Fruit fly (Drosophila melanogaster) whole organism, prepupa: ENCODE data around the gene CG3631.

Source experiments
- CG10631 ChIP-seq: fragments of 200-800 bp; sonication (Bioruptor generic); optimal IDR thresholded peaks from 2 replicates; lab custom pipeline; 2016; ENCODE audit warnings: missing biosample characterization, missing genetic modification characterization
- CG10669 ChIP-seq: fragments of 200-800 bp; sonication (Bioruptor generic); optimal IDR thresholded peaks from 3 replicates; lab custom pipeline; 2018; ENCODE audit warnings: missing biosample characterization, mild to moderate bottlenecking, missing genetic modification characterization, moderate library complexity
- CG11762 ChIP-seq: fragments of 200-800 bp; sonication (Bioruptor generic); optimal IDR thresholded peaks from 3 replicates; lab custom pipeline; 2016; ENCODE audit warnings: missing biosample characterization, missing genetic modification characterization; ENCODE audit not compliant: insufficient read depth
- CG11902 ChIP-seq: fragments of 200-800 bp; sonication (Bioruptor generic); optimal IDR thresholded peaks from 3 replicates; lab custom pipeline; 2016; ENCODE audit warnings: missing biosample characterization, missing genetic modification characterization
- CG15336 ChIP-seq: fragments of 200-800 bp; sonication (Bioruptor generic); IDR thresholded peaks from 2 replicates; pipeline ENCODE4 v1.3.6; 2022; ENCODE audit warnings: missing biosample characterization, missing genetic modification characterization
- CG1621 ChIP-seq: fragments of 200-800 bp; sonication (Bioruptor generic); optimal IDR thresholded peaks from 3 replicates; lab custom pipeline; 2018; ENCODE audit warnings: missing biosample characterization, mild to moderate bottlenecking, missing genetic modification characterization
- CG16779 ChIP-seq: fragments of 200-800 bp; sonication (Bioruptor generic); optimal IDR thresholded peaks from 3 replicates; lab custom pipeline; 2017; ENCODE audit warnings: missing biosample characterization, mild to moderate bottlenecking, missing genetic modification characterization
- CG3032 ChIP-seq: fragments of 200-800 bp; optimal IDR thresholded peaks from 2 replicates; lab custom pipeline; 2019; ENCODE audit warnings: missing biosample characterization, mild to moderate bottlenecking, missing genetic modification characterization, moderate library complexity
- CG31627 ChIP-seq: fragments of 200-800 bp; sonication (Bioruptor generic); optimal IDR thresholded peaks from 3 replicates; lab custom pipeline; 2016; ENCODE audit warnings: missing biosample characterization, missing genetic modification characterization
- CG34406 ChIP-seq: fragments of 200-800 bp; sonication (Bioruptor generic); optimal IDR thresholded peaks from 3 replicates; lab custom pipeline; 2016; ENCODE audit warnings: missing biosample characterization, missing genetic modification characterization
- CG6792 ChIP-seq: fragments of 200-800 bp; sonication (Bioruptor generic); optimal IDR thresholded peaks from 3 replicates; lab custom pipeline; 2016; ENCODE audit warnings: missing biosample characterization, missing genetic modification characterization
- CG6854 ChIP-seq: fragments of 200-800 bp; sonication (Bioruptor generic); optimal IDR thresholded peaks from 2 replicates; lab custom pipeline; 2017; ENCODE audit warnings: missing biosample characterization, mild to moderate bottlenecking, missing genetic modification characterization
- CG7368 ChIP-seq: fragments of 200-800 bp; sonication (Bioruptor generic); optimal IDR thresholded peaks from 3 replicates; lab custom pipeline; 2016; ENCODE audit warnings: missing biosample characterization, missing genetic modification characterization
- CG8119 ChIP-seq: fragments of 200-800 bp; sonication (Bioruptor generic); IDR thresholded peaks from 3 replicates; pipeline ENCODE4 v1.3.6; 2022; ENCODE audit warnings: missing biosample characterization, missing genetic modification characterization
- CG8632 ChIP-seq: fragments of 200-800 bp; sonication (Bioruptor generic); optimal IDR thresholded peaks from 3 replicates; lab custom pipeline; 2016; ENCODE audit warnings: missing biosample characterization, missing genetic modification characterization
- CG9139 ChIP-seq: fragments of 200-800 bp; sonication (Bioruptor generic); optimal IDR thresholded peaks from 3 replicates; lab custom pipeline; 2017; ENCODE audit warnings: missing biosample characterization, mild to moderate bottlenecking, missing genetic modification characterization
- Eip75B ChIP-seq: fragments of 200-800 bp; sonication (Bioruptor generic); optimal IDR thresholded peaks from 3 replicates; lab custom pipeline; 2016; ENCODE audit warnings: missing biosample characterization, missing genetic modification characterization
- Eip93F ChIP-seq: fragments of 200-800 bp; sonication (Bioruptor generic); optimal IDR thresholded peaks from 2 replicates; lab custom pipeline; 2016; ENCODE audit warnings: missing biosample characterization, mild to moderate bottlenecking, missing genetic modification characterization
- Ets21C ChIP-seq: fragments of 200-800 bp; sonication (Bioruptor generic); optimal IDR thresholded peaks from 3 replicates; lab custom pipeline; 2016; ENCODE audit warnings: missing biosample characterization, missing genetic modification characterization
- Ets96B ChIP-seq: fragments of 200-800 bp; optimal IDR thresholded peaks from 2 replicates; lab custom pipeline; 2019; ENCODE audit warnings: missing biosample characterization, mild to moderate bottlenecking, missing genetic modification characterization, moderate library complexity
- Hr38 ChIP-seq: sonication (Bioruptor generic); optimal IDR thresholded peaks from 2 replicates; lab custom pipeline; 2016; ENCODE audit warnings: missing biosample characterization, missing genetic modification characterization
- Hr4 ChIP-seq: fragments of 200-800 bp; sonication (Bioruptor generic); optimal IDR thresholded peaks from 3 replicates; lab custom pipeline; 2016; ENCODE audit warnings: missing biosample characterization, missing genetic modification characterization
- Lpt ChIP-seq: fragments of 200-800 bp; sonication (Bioruptor generic); optimal IDR thresholded peaks from 3 replicates; lab custom pipeline; 2016; ENCODE audit warnings: missing biosample characterization, missing genetic modification characterization
- Met ChIP-seq: fragments of 200-800 bp; sonication (Bioruptor generic); optimal IDR thresholded peaks from 3 replicates; lab custom pipeline; 2016; ENCODE audit warnings: missing biosample characterization, missing genetic modification characterization
- OdsH ChIP-seq: fragments of 200-800 bp; sonication (Bioruptor generic); optimal IDR thresholded peaks from 3 replicates; lab custom pipeline; 2016; ENCODE audit warnings: missing biosample characterization, missing genetic modification characterization
- Smox ChIP-seq: fragments of 200-800 bp; sonication (Bioruptor generic); optimal IDR thresholded peaks from 3 replicates; lab custom pipeline; 2016; ENCODE audit warnings: missing biosample characterization, missing genetic modification characterization
- Sox14 ChIP-seq: fragments of 200-800 bp; sonication (Bioruptor generic); optimal IDR thresholded peaks from 3 replicates; lab custom pipeline; 2016; ENCODE audit warnings: missing biosample characterization, missing genetic modification characterization
- Sox15 ChIP-seq: fragments of 200-800 bp; sonication (Bioruptor generic); optimal IDR thresholded peaks from 3 replicates; lab custom pipeline; 2016; ENCODE audit warnings: missing biosample characterization, missing genetic modification characterization
- achi ChIP-seq: fragments of 200-800 bp; sonication (Bioruptor generic); optimal IDR thresholded peaks from 3 replicates; lab custom pipeline; 2016; ENCODE audit warnings: missing biosample characterization, missing genetic modification characterization
- acj6 ChIP-seq: fragments of 200-800 bp; sonication (Bioruptor generic); optimal IDR thresholded peaks from 3 replicates; lab custom pipeline; 2016; ENCODE audit warnings: missing biosample characterization, missing genetic modification characterization
- dac ChIP-seq: fragments of 200-800 bp; sonication (Bioruptor generic); optimal IDR thresholded peaks from 2 replicates; lab custom pipeline; 2017; ENCODE audit warnings: missing biosample characterization, mild to moderate bottlenecking, missing genetic modification characterization
- eg ChIP-seq: fragments of 200-800 bp; sonication (Bioruptor generic); IDR thresholded peaks from 3 replicates; pipeline ENCODE4 v1.3.6; 2022; ENCODE audit warnings: missing biosample characterization, missing genetic modification characterization
- fd59A ChIP-seq: fragments of 200-800 bp; sonication (Bioruptor generic); optimal IDR thresholded peaks from 2 replicates; lab custom pipeline; 2017; ENCODE audit warnings: missing biosample characterization, mild to moderate bottlenecking, missing genetic modification characterization, missing genetic modification reagents
- fd85E ChIP-seq: fragments of 200-800 bp; sonication (Bioruptor generic); optimal IDR thresholded peaks from 3 replicates; lab custom pipeline; 2016; ENCODE audit warnings: missing biosample characterization, missing genetic modification characterization
- fkh ChIP-seq: fragments of 200-800 bp; sonication (Bioruptor generic); optimal IDR thresholded peaks from 3 replicates; lab custom pipeline; 2017; ENCODE audit warnings: missing biosample characterization, mild to moderate bottlenecking, missing genetic modification characterization, moderate library complexity
- lz ChIP-seq: fragments of 200-800 bp; sonication (Bioruptor generic); optimal IDR thresholded peaks from 3 replicates; lab custom pipeline; 2016; ENCODE audit warnings: missing biosample characterization, missing genetic modification characterization
- ss ChIP-seq, 2 experiments: fragments of 200-800 bp; sonication (Bioruptor generic); optimal IDR thresholded peaks; 2 replicates in 1 of 2; 3 replicates in 1 of 2; lab custom pipeline; 2017 to 2018; ENCODE audit warnings: mild to moderate bottlenecking in 2 of 2, missing biosample characterization in 2 of 2, missing genetic modification characterization in 2 of 2, moderate library complexity in 1 of 2
- svp ChIP-seq: fragments of 200-800 bp; sonication (Bioruptor generic); peaks from one replicate; lab custom pipeline; 2016; ENCODE audit warnings: missing biosample characterization, missing genetic modification characterization
- vri ChIP-seq: fragments of 200-800 bp; sonication (Bioruptor generic); optimal IDR thresholded peaks from 3 replicates; lab custom pipeline; 2016; ENCODE audit warnings: missing biosample characterization, mild to moderate bottlenecking, missing genetic modification characterization

CG3631 gene

DNA sequence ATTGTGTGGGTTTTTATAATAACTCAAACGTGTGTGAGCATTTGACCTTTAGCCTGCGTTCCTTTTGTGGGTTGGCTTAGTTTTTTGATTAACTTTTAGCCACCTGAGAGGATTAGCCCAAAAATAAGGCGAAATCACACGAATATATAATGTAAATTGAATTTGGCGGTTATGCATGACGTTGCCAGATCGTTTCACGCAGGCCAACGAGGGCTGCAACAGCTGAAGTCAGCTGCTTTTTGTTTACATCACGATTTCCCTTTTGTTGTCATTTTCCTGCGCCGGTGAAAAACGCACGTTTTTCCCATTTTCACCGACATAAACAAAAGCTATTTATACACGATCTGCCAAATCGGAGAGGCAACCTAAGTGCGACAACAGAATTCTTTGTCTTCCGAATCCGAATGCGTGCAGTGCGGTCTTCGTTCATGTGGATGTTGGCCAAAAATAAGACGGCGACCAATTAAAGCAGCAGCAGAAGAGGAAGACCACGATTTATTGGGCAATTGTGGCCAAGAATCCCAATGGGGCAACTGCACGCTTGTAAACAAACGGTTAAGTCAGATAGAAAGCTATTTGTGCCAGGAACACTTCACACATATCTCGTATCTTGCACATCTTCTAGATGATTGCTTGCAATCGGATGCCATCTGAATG lies at the start of gene CG3631:
CG3631 (plus strand) TSS at position 251 of the 657 bp plus-strand sequence.
- TF ChIP-seq CG15336: peak; percentile 22; the same call in 1 of the 2 replicates
- peak; percentile 45 for TF ChIP-seq Sox14 (GFP tag; lab: Kevin White, UChicago)
- TF ChIP-seq CG11762 (GFP tag; lab: Kevin White, UChicago): no peak

DNA sequence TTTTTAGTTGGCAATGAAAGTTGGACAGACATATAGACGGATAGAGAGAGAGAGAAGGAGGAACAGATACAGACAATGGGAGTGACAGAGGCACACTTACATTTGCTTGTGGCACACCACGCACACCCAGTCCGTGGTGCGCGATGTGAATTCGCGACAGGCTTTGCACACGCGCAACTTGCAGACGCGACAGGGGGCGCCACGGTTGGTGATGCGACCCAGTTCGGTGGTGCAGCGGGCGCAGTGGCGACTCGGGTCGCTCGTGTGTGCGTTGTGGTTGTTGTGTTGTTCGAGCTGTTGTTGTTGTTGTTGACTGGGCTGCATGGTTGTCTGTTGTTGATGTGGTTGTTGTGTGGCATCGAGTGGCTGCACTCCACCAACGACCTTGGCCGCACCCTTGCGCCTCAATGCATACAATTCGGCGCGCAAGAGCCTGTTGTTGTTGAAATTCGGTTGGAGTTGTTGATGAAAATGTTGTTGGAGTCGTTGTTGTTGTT lies 48.9 kb upstream of the CG3631 start:
- TF ChIP-seq Met (GFP tag; lab: Kevin White, UChicago): no peak
- TF ChIP-seq svp (GFP tag; lab: Kevin White, UChicago): no peak
- no peak for TF ChIP-seq CG6854 (GFP tag; lab: Kevin White, UChicago)
- TF ChIP-seq CG16779 (tag; lab: Kevin White, UChicago): no peak
- TF ChIP-seq CG31627 (GFP tag; lab: Kevin White, UChicago): no peak
- TF ChIP-seq Sox15 (GFP tag; lab: Kevin White, UChicago): no peak

DNA sequence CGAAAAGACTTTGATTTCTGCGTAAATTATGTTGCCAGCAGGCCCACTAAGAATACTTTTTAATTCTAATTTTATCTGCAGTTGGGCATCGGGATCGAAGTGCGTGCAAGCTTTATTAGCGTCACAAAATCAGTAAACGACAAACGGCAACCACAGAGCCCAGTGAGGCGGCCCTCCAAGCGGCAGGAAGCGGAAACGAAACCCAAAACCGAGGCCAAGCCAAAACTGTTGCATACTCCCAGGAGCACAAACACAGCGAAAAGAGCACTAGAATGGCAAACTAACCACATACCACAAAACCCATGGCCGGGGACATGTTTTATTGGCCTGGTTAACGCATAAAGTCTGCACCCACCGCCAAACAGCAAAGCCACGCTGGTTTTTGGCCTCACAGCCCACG lies 47.0 kb upstream of the CG3631 start:
- no peak for TF ChIP-seq CG9139 (GFP tag; lab: Kevin White, UChicago)
- TF ChIP-seq OdsH (GFP tag; lab: Kevin White, UChicago): no peak
- TF ChIP-seq CG16779 (tag; lab: Kevin White, UChicago): no peak
- TF ChIP-seq fd59A: no peak
- no peak for TF ChIP-seq CG11762 (GFP tag; lab: Kevin White, UChicago)
- TF ChIP-seq acj6: no peak

DNA sequence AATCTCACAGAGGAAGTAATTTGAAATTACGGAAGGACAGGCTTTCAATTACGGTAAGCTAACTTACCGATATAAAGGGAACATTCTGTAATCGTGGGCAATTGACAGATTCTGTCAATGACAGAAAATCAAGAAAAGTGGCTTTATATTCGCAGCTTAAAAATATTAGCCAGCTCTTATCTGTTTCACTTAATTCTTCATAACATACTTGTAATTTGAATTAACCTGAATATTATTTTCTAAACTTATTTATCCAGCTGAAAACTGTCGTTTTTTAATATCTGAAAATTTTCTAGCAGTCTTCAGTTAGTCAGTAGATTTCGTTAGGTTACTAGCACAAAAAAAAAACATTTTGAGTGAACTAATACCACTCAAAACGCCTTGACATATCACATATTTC lies 34.5 kb upstream of the CG3631 start, which contains the start of gene CG3610:
CG3610 (plus strand) TSS at position 301 of the 400 bp plus-strand sequence.
- TF ChIP-seq Ets21C (GFP tag; lab: Kevin White, UChicago): no peak
- TF ChIP-seq eg: no peak
- no peak for TF ChIP-seq CG6792 (GFP tag; lab: Kevin White, UChicago)
- no peak for TF ChIP-seq CG11762 (GFP tag; lab: Kevin White, UChicago)
- TF ChIP-seq achi: no peak
- no peak for TF ChIP-seq fkh (GFP tag; lab: Kevin White, UChicago)

DNA sequence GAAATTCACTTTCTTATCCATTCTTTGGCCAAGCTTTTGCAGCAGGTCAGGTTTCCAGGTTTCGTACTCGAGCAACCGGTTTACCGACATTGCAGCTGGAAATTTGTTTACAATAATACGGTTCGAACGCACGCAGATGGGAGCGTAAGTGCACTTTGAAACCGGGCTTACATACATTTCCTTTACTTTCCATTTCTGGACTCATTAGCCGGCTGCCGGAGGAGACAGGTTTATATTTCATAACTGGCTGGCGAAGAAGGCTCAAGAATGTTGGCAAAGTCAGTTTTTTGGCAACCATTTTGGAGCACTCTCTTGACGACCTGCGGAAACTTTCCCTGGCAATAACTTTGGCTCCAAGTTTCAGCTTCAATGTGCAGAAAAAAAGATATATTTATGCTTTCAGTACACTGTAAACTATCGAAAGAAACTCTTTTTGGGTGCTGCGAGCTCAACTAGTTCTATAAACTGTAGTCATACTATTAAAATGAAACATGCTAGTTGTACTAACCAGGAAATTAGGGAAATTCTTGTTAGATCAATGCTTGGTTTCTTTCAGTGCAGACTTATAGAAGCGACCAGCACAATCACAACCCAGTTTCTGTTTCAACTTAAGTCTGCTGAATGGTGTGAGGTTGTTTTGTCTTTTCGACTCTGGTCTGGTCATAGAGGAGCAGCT lies 32.2 kb upstream of the CG3631 start:
- TF ChIP-seq svp (GFP tag; lab: Kevin White, UChicago) (peak; percentile 70), CG8632 (GFP tag; lab: Kevin White, UChicago) (peak; percentile 52), CG11762 (GFP tag; lab: Kevin White, UChicago) (peak; percentile 68), ss (GFP tag; optimal IDR thresholded peaks at IDR 0.05; lab: Kevin White, UChicago) (no peak), acj6 (peak; percentile 78), CG9139 (GFP tag; lab: Kevin White, UChicago) (no peak), OdsH (GFP tag; lab: Kevin White, UChicago) (peak; percentile 82), Eip75B (GFP tag; lab: Kevin White, UChicago) (peak; percentile 65), Smox (GFP tag; lab: Kevin White, UChicago) (no peak), Lpt (GFP tag; lab: Kevin White, UChicago) (peak; percentile 83), CG15336 (peak; percentile 90), CG16779 (tag; lab: Kevin White, UChicago) (peak; percentile 46), CG11902 (GFP tag; lab: Kevin White, UChicago) (peak; percentile 42), CG10669 (GFP tag; lab: Kevin White, UChicago) (peak; percentile 57), CG8119 (GFP tag; lab: Robert Waterston, UW) (peak; percentile 86), lz (GFP tag; lab: Kevin White, UChicago) (peak; percentile 37), vri (no peak), fkh (GFP tag; lab: Kevin White, UChicago) (no peak), CG31627 (GFP tag; lab: Kevin White, UChicago) (peak; percentile 21), CG7368 (GFP tag; lab: Kevin White, UChicago) (peak; percentile 63), CG6854 (GFP tag; lab: Kevin White, UChicago) (no peak), Ets96B (tag; lab: Kevin White, UChicago) (peak; percentile 58), CG1621 (tag; lab: Kevin White, UChicago) (peak; percentile 18), dac (GFP tag; lab: Kevin White, UChicago) (peak; percentile 86), Hr4 (peak; percentile 92), CG3032 (tag; lab: Kevin White, UChicago) (no peak), Eip93F (no peak), CG34406 (GFP tag; lab: Kevin White, UChicago) (peak; percentile 67), Hr38 (GFP tag; lab: Kevin White, UChicago) (peak; percentile 52), fd85E (no peak), CG10631 (GFP tag; lab: Kevin White, UChicago) (peak; percentile 77)
